Fruit fly (Drosophila melanogaster): ENCODE data around the gene ICA69.
A peak's percentile ranks its signal among the peaks of the same experiment; 100 is the strongest.

ICA69 gene

dm6 chr3L:21097386-21097785 lies 33.9 kb upstream of the ICA69 start:
- TF ChIP-seq Eip78C (GFP tag) (peak; percentile 22), CG8319 (GFP tag; optimal IDR thresholded peaks at IDR 0.05) (no peak), Ets96B (tag; optimal IDR thresholded peaks at IDR 0.05) (no peak), eg (GFP tag; IDR thresholded peaks at IDR 0.05) (no peak), Sox15 (GFP tag; optimal IDR thresholded peaks at IDR 0.05) (no peak)

- peak; percentile 8 for TF ChIP-seq CG6854 (GFP tag; optimal IDR thresholded peaks at IDR 0.05)
- no peak for TF ChIP-seq net (GFP tag; optimal IDR thresholded peaks at IDR 0.05)
- TF ChIP-seq ss (GFP tag; optimal IDR thresholded peaks at IDR 0.05): peak in 1 of 2 experiments; percentile 18
- TF ChIP-seq CG6792 (GFP tag; optimal IDR thresholded peaks at IDR 0.05): no peak
These were observed 32.6 kb upstream of the ICA69 start for dm6 chr3L:21098602-21099001.

DNA sequence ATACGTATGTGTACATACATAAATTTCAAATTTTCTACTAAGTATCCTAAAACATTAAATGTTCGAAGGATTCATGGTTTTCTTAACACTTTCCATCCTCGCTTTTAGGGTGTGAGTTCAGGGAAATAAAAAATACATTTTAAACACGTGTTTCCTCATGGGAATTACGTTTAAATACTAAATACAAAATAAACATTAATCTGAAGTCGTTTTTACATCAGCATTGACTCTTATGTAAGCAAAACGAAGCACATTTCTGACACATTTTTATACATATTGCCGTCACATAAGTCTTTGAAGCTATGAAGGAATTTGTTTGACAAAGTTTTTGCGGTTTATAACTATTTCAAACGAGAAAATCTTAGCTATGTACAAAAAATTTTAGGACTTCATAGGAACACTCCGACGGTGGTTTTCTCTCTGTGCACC lies 32.2 kb upstream of the ICA69 start:
- TF ChIP-seq CG8319 (GFP tag; optimal IDR thresholded peaks at IDR 0.05) (peak; percentile 35), CG10669 (GFP tag; optimal IDR thresholded peaks at IDR 0.05) (peak; percentile 30), Hr39 (GFP tag; optimal IDR thresholded peaks at IDR 0.05) (peak; percentile 61), CG9139 (GFP tag; optimal IDR thresholded peaks at IDR 0.05) (no peak), net (GFP tag; optimal IDR thresholded peaks at IDR 0.05) (peak; percentile 44), CG6854 (GFP tag; optimal IDR thresholded peaks at IDR 0.05) (no peak), Sox15 (GFP tag; optimal IDR thresholded peaks at IDR 0.05) (peak; percentile 60), CG8119 (GFP tag; IDR thresholded peaks at IDR 0.05) (no peak; the same call in 2 of the 3 replicates), Met (GFP tag; optimal IDR thresholded peaks at IDR 0.05) (peak; percentile 73), Blimp-1 (GFP tag; optimal IDR thresholded peaks at IDR 0.05) (peak; percentile 30), Hr4 (GFP tag; optimal IDR thresholded peaks at IDR 0.05) (peak; percentile 35), CG10631 (GFP tag; optimal IDR thresholded peaks at IDR 0.05) (peak; percentile 58), CG7368 (GFP tag; optimal IDR thresholded peaks at IDR 0.05) (peak; percentile 24), Hr38 (GFP tag; optimal IDR thresholded peaks at IDR 0.05) (no peak), CG6792 (GFP tag; optimal IDR thresholded peaks at IDR 0.05) (peak; percentile 49), CG11762 (GFP tag; optimal IDR thresholded peaks at IDR 0.05; ENCODE audit: insufficient read depth) (no peak), fd85E (GFP tag; optimal IDR thresholded peaks at IDR 0.05) (no peak), lz (GFP tag; optimal IDR thresholded peaks at IDR 0.05) (peak; percentile 78), CG4318 (GFP tag; optimal IDR thresholded peaks at IDR 0.05) (no peak), svp (GFP tag) (peak; percentile 89), esn (GFP tag; optimal IDR thresholded peaks at IDR 0.05) (peak; percentile 89), CG31627 (GFP tag; optimal IDR thresholded peaks at IDR 0.05) (peak; percentile 63), CG6276 (GFP tag; optimal IDR thresholded peaks at IDR 0.05) (no peak), CG11294 (GFP tag; IDR thresholded peaks at IDR 0.05) (no peak), CG3919 (GFP tag; optimal IDR thresholded peaks at IDR 0.05) (peak; percentile 54), Eip93F (GFP tag; optimal IDR thresholded peaks at IDR 0.05) (no peak), Sox14 (GFP tag; optimal IDR thresholded peaks at IDR 0.05) (peak; percentile 57), Sox102F (GFP tag; optimal IDR thresholded peaks at IDR 0.05) (peak; percentile 49), fd59A (GFP tag; optimal IDR thresholded peaks at IDR 0.05) (peak; percentile 58), CG15336 (GFP tag; IDR thresholded peaks at IDR 0.05) (no peak), CG11902 (GFP tag; optimal IDR thresholded peaks at IDR 0.05) (peak; percentile 20), CG1621 (tag; optimal IDR thresholded peaks at IDR 0.05) (no peak), Eip78C (GFP tag) (peak; percentile 94), CG6808 (GFP tag; optimal IDR thresholded peaks at IDR 0.05) (peak; percentile 74), CG8632 (GFP tag; optimal IDR thresholded peaks at IDR 0.05) (peak; percentile 42), salr (GFP tag; optimal IDR thresholded peaks at IDR 0.05) (peak in 1 of 2 experiments; percentile 78), eg (GFP tag; IDR thresholded peaks at IDR 0.05) (no peak), OdsH (GFP tag; optimal IDR thresholded peaks at IDR 0.05) (peak; percentile 59), dac (GFP tag; optimal IDR thresholded peaks at IDR 0.05) (no peak), CG32006 (GFP tag; optimal IDR thresholded peaks at IDR 0.05) (peak; percentile 70), pdm3 (GFP tag; optimal IDR thresholded peaks at IDR 0.05) (peak; percentile 65), ss (GFP tag; optimal IDR thresholded peaks at IDR 0.05) (peak in 1 of 2 experiments; percentile 7), acj6 (GFP tag; optimal IDR thresholded peaks at IDR 0.05) (peak; percentile 64), topi (GFP tag; optimal IDR thresholded peaks at IDR 0.05) (peak; percentile 75), Lpt (GFP tag; optimal IDR thresholded peaks at IDR 0.05) (peak; percentile 31), Ets21C (GFP tag; optimal IDR thresholded peaks at IDR 0.05) (peak; percentile 62), Ets96B (tag; optimal IDR thresholded peaks at IDR 0.05) (peak; percentile 43)

Measured in whole organism, prepupa.